Worm (Caenorhabditis elegans): ENCODE results near the gene C03B1.1.

- no peak for TF ChIP-seq lin-39 (tag; optimal IDR thresholded peaks at IDR 0.05)
- no peak for TF ChIP-seq nhr-237 (tag; optimal IDR thresholded peaks at IDR 0.05)
- TF ChIP-seq unc-62 (GFP tag; optimal IDR thresholded peaks at IDR 0.05), result no peak
- TF ChIP-seq nhr-11 (tag; optimal IDR thresholded peaks at IDR 0.05), result no peak
- TF ChIP-seq F13H6.1 (tag; optimal IDR thresholded peaks at IDR 0.05), result no peak
- no peak for TF ChIP-seq ztf-4 (tag; optimal IDR thresholded peaks at IDR 0.05)
- no peak for TF ChIP-seq aly-2 (tag; optimal IDR thresholded peaks at IDR 0.05)
- TF ChIP-seq R02D3.7 (tag; optimal IDR thresholded peaks at IDR 0.05), result no peak
Observed at ce11 chrX:6337951-6338350, 36.6 kb upstream of the C03B1.1 start, which contains the start of gene C03B1.13.
